Worm (Caenorhabditis elegans): ENCODE measurements around the gene srv-6.

srv-6 gene

ce11 chrX:4216894-4217293 is 40.0 kb upstream of the srv-6 start, which contains the start of the genes F20B6.10 and hpk-1:
Gene F20B6.10, minus strand, starts transcription at chrX:4217196.
Gene hpk-1, minus strand, starts transcription at chrX:4217290.
- no peak for TF ChIP-seq nhr-47 (tag; optimal IDR thresholded peaks at IDR 0.05)

DNA sequence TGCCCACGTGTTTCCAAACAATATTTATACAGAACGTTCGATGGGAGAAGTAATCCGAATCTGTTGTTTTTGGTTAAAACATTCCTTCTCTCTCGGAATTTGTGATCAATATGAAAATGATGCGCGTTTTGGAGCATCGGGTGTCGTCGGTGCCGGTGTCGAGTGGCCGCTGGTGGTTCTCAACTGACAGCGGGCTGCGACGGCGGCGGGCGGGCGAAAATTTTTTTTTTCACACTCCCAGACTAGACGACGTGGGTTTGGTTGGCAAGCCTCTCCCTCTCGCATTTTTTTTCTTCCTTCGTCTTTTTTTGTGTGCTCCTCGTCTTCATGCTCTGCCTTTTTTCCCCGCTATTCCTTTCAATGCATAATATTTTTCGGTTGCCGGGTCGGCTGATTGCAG is 38.7 kb upstream of the srv-6 start, which contains the start of gene W01H2.2:
W01H2.2 (minus strand) TSS at position 285 of the 400 bp plus-strand sequence.
- TF ChIP-seq lin-13 (GFP tag; optimal IDR thresholded peaks at IDR 0.05): no peak
- peak; percentile 22 for TF ChIP-seq fkh-8 (tag; optimal IDR thresholded peaks at IDR 0.05)
- peak; percentile 48 for TF ChIP-seq lin-14 (GFP tag; optimal IDR thresholded peaks at IDR 0.05)
- TF ChIP-seq ceh-82 (tag; optimal IDR thresholded peaks at IDR 0.05): peak in 1 of 3 experiments; percentile 26
- TF ChIP-seq pag-3 (tag; optimal IDR thresholded peaks at IDR 0.05; ENCODE audit: borderline replicate concordance, insufficient read depth): no peak

DNA sequence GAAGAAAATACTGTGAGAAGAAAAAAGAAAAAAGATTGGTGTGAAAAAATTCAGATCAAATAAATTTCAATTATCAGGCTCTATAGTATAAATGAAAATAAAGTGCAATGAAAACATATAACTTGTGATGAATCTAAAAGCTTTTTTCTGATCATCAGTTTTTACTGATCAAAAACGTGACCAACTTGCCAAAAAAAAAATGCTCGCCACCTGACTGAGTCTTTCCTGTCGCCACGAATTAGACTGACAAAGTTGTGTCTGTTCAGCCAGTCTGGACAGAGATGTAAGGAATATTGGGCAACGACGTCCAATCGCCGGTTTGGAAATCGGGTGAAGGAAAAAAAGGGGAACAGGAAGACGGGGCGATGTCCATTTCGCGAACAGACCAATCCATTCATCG is 37.4 kb upstream of the srv-6 start:
- TF ChIP-seq tlp-1 (tag; optimal IDR thresholded peaks at IDR 0.05): no peak
- no peak for TF ChIP-seq alr-1 (tag; optimal IDR thresholded peaks at IDR 0.05; ENCODE audit: borderline replicate concordance)
- TF ChIP-seq ama-1 (optimal IDR thresholded peaks at IDR 0.05): no peak
- no peak for TF ChIP-seq vab-15 (tag; optimal IDR thresholded peaks at IDR 0.05)
- TF ChIP-seq zip-4 (GFP tag; optimal IDR thresholded peaks at IDR 0.05): no peak
- TF ChIP-seq C34B4.2 (tag; optimal IDR thresholded peaks at IDR 0.05): no peak
- TF ChIP-seq rnt-1 (tag; optimal IDR thresholded peaks at IDR 0.05): peak; percentile 30
- TF ChIP-seq snu-23 (GFP tag; optimal IDR thresholded peaks at IDR 0.05): peak; percentile 43
- no peak for TF ChIP-seq lir-3 (tag; optimal IDR thresholded peaks at IDR 0.05; ENCODE audit: poor library complexity)
- TF ChIP-seq snpc-4 (tag; optimal IDR thresholded peaks at IDR 0.05): no peak
- TF ChIP-seq nhr-85 (tag): no peak
- TF ChIP-seq unc-86 (tag; optimal IDR thresholded peaks at IDR 0.05): no peak
- TF ChIP-seq ceh-82 (tag; optimal IDR thresholded peaks at IDR 0.05): no peak
- no peak for TF ChIP-seq nhr-28 (tag; optimal IDR thresholded peaks at IDR 0.05)
- peak; percentile 38 for TF ChIP-seq ceh-8 (GFP tag; optimal IDR thresholded peaks at IDR 0.05)
- no peak for TF ChIP-seq ceh-63 (GFP tag; optimal IDR thresholded peaks at IDR 0.05)
- no peak for TF ChIP-seq unc-130 (tag; optimal IDR thresholded peaks at IDR 0.05)
- no peak for TF ChIP-seq ces-1 (GFP tag; optimal IDR thresholded peaks at IDR 0.05)
- peak; percentile 8 to 21 for TF ChIP-seq lsy-2 (tag; optimal IDR thresholded peaks at IDR 0.05)
- no peak for TF ChIP-seq F16B12.6 (tag; optimal IDR thresholded peaks at IDR 0.05)
- TF ChIP-seq xbp-1 (tag; optimal IDR thresholded peaks at IDR 0.05): peak; percentile 59
- no peak for TF ChIP-seq ets-5 (GFP tag; IDR thresholded peaks at IDR 0.05)
- TF ChIP-seq mep-1 (tag; optimal IDR thresholded peaks at IDR 0.05): no peak
- no peak for TF ChIP-seq aly-2 (tag; optimal IDR thresholded peaks at IDR 0.05)
- TF ChIP-seq zag-1 (tag; optimal IDR thresholded peaks at IDR 0.05): no peak
- TF ChIP-seq aha-1 (tag; optimal IDR thresholded peaks at IDR 0.05): no peak
- no peak for TF ChIP-seq nhr-76 (tag; optimal IDR thresholded peaks at IDR 0.05)
- TF ChIP-seq elt-3 (tag; optimal IDR thresholded peaks at IDR 0.05): no peak
- TF ChIP-seq efl-1 (optimal IDR thresholded peaks at IDR 0.05): no peak
- peak in 1 of 2 experiments; percentile 42 for TF ChIP-seq efl-1 (GFP tag; optimal IDR thresholded peaks at IDR 0.05 in 1 of 2)
- TF ChIP-seq nhr-90 (tag; optimal IDR thresholded peaks at IDR 0.05; ENCODE audit: poor library complexity): peak; percentile 0
- TF ChIP-seq hlh-4 (tag; optimal IDR thresholded peaks at IDR 0.05): no peak
- TF ChIP-seq blmp-1 (tag; optimal IDR thresholded peaks at IDR 0.05): no peak
- TF ChIP-seq dsc-1 (tag; optimal IDR thresholded peaks at IDR 0.05): no peak
- no peak for TF ChIP-seq nhr-12 (tag; optimal IDR thresholded peaks at IDR 0.05)
- no peak for TF ChIP-seq pqm-1 (tag; optimal IDR thresholded peaks at IDR 0.05)
- TF ChIP-seq skn-1 (tag; optimal IDR thresholded peaks at IDR 0.05): no peak
- TF ChIP-seq lin-35 (GFP tag; optimal IDR thresholded peaks at IDR 0.05): peak in 1 of 2 experiments; percentile 26
- TF ChIP-seq mef-2 (tag; optimal IDR thresholded peaks at IDR 0.05): no peak
- no peak for TF ChIP-seq lin-15B (tag; optimal IDR thresholded peaks at IDR 0.05)
- TF ChIP-seq nhr-47 (tag; optimal IDR thresholded peaks at IDR 0.05): peak; percentile 7
- no peak for TF ChIP-seq C04F5.9 (tag; optimal IDR thresholded peaks at IDR 0.05)
- TF ChIP-seq lin-14 (GFP tag; optimal IDR thresholded peaks at IDR 0.05): peak; percentile 61
- TF ChIP-seq fos-1 (tag; optimal IDR thresholded peaks at IDR 0.05): no peak
- TF ChIP-seq nhr-20 (tag; optimal IDR thresholded peaks at IDR 0.05): peak; percentile 42
- TF ChIP-seq pag-3 (tag; optimal IDR thresholded peaks at IDR 0.05; ENCODE audit: borderline replicate concordance, insufficient read depth): no peak
- peak; percentile 61 for TF ChIP-seq fkh-8 (tag; optimal IDR thresholded peaks at IDR 0.05)
- TF ChIP-seq mdl-1 (tag; optimal IDR thresholded peaks at IDR 0.05): no peak
